Fruit fly (Drosophila melanogaster) whole organism, adult: ENCODE data around the gene Alp5.

Source experiments
- CG14711 ChIP-seq: fragments of 200-800 bp; sonication (Bioruptor generic); optimal IDR thresholded peaks from 2 replicates; lab custom pipeline; 2018; ENCODE audit warnings: missing biosample characterization, mild to moderate bottlenecking, missing genetic modification characterization, moderate library complexity
- CG33017 ChIP-seq: fragments of 200-800 bp; sonication (Bioruptor generic); optimal IDR thresholded peaks from 2 replicates; lab custom pipeline; 2018; ENCODE audit warnings: missing biosample characterization, mild to moderate bottlenecking, missing genetic modification characterization, moderate library complexity
- Crg-1 ChIP-seq: fragments of 200-800 bp; sonication (Bioruptor generic); optimal IDR thresholded peaks from 2 replicates; lab custom pipeline; 2016; ENCODE audit warnings: missing biosample characterization, missing genetic modification characterization
- bab1 ChIP-seq: fragments of 200-800 bp; sonication (Bioruptor generic); optimal IDR thresholded peaks from 3 replicates; lab custom pipeline; 2019; ENCODE audit warnings: missing biosample characterization, mild to moderate bottlenecking, missing genetic modification characterization, moderate library complexity
- cic ChIP-seq: fragments of 200-800 bp; sonication (Bioruptor generic); optimal IDR thresholded peaks from 2 replicates; lab custom pipeline; 2017; ENCODE audit warnings: missing biosample characterization, mild to moderate bottlenecking, missing genetic modification characterization, moderate library complexity
- tj ChIP-seq: fragments of 200-800 bp; sonication (Bioruptor generic); optimal IDR thresholded peaks from 3 replicates; lab custom pipeline; 2017; ENCODE audit warnings: missing biosample characterization, mild to moderate bottlenecking, missing genetic modification characterization, moderate library complexity

dm6 chr3R:20984087-20984486, 22.7 kb downstream of the Alp5 start:
- no peak for TF ChIP-seq CG33017 (tag; lab: Kevin White, UChicago)
- TF ChIP-seq Crg-1 (GFP tag; lab: Kevin White, UChicago), result no peak
- TF ChIP-seq bab1, result no peak
- TF ChIP-seq CG14711 (tag; lab: Kevin White, UChicago), result no peak
- no peak for TF ChIP-seq tj (GFP tag; lab: Kevin White, UChicago)
- no peak for TF ChIP-seq cic (GFP tag; lab: Kevin White, UChicago)
